Worm (Caenorhabditis elegans) whole organism, late embryonic: ENCODE data around the gene C17B7.8.

Experiments used
- C08G9.2 ChIP-seq: sonication (generic microtip); optimal IDR thresholded peaks from 2 replicates; lab custom pipeline; 2016; ENCODE audit warnings: mild to moderate bottlenecking, missing genetic modification characterization, moderate library complexity, missing compliant biosample characterization
- C38D4.7 ChIP-seq: fragments of 200-800 bp; sonication (Bioruptor generic); optimal IDR thresholded peaks from 2 replicates; lab custom pipeline; 2018; ENCODE audit warnings: mild to moderate bottlenecking, missing genetic modification characterization, moderate library complexity, missing compliant biosample characterization
- F13H6.1 ChIP-seq: sonication (generic microtip); optimal IDR thresholded peaks from 2 replicates; lab custom pipeline; 2016; ENCODE audit warnings: missing genetic modification characterization, missing compliant biosample characterization
- K02D7.2 ChIP-seq: sonication (generic microtip); optimal IDR thresholded peaks from 2 replicates; lab custom pipeline; 2017; ENCODE audit warnings: mild to moderate bottlenecking, missing genetic modification characterization, missing compliant biosample characterization
- K09A11.1 ChIP-seq: sonication (generic microtip); optimal IDR thresholded peaks from 2 replicates; lab custom pipeline; 2017; ENCODE audit warnings: antibody characterized with exemption, mild to moderate bottlenecking, missing genetic modification characterization, missing compliant biosample characterization; ENCODE audit not compliant: insufficient read depth
- ahr-1 ChIP-seq: sonication (generic microtip); optimal IDR thresholded peaks from 2 replicates; lab custom pipeline; 2016; ENCODE audit warnings: missing genetic modification characterization, missing compliant biosample characterization
- ama-1 ChIP-seq: fragments of 150-350 bp; optimal IDR thresholded peaks from 2 replicates; lab custom pipeline; 2014
- ceh-30 ChIP-seq: fragments of 150-350 bp; optimal IDR thresholded peaks from 2 replicates; lab custom pipeline; 2014; ENCODE audit warnings: missing biosample characterization, missing genetic modification characterization
- ceh-31 ChIP-seq: sonication (generic microtip); optimal IDR thresholded peaks from 2 replicates; lab custom pipeline; 2016; ENCODE audit warnings: missing genetic modification characterization, missing compliant biosample characterization
- ceh-34 ChIP-seq: sonication (generic microtip); optimal IDR thresholded peaks from 2 replicates; lab custom pipeline; 2016; ENCODE audit warnings: mild to moderate bottlenecking, missing genetic modification characterization, missing compliant biosample characterization
- ceh-45 ChIP-seq: fragments of 200-800 bp; sonication (Bioruptor generic); IDR thresholded peaks from 2 replicates; pipeline ENCODE4 v1.3.6; 2022; ENCODE audit warnings: missing genetic modification reagents, missing genetic modification characterization, missing compliant biosample characterization
- ceh-48 ChIP-seq: sonication (generic microtip); optimal IDR thresholded peaks from 2 replicates; lab custom pipeline; 2016; ENCODE audit warnings: missing genetic modification characterization, inconsistent platforms, missing compliant biosample characterization
- ceh-9 ChIP-seq: sonication (generic microtip); optimal IDR thresholded peaks from 2 replicates; lab custom pipeline; 2016; ENCODE audit warnings: mild to moderate bottlenecking, missing genetic modification characterization, inconsistent platforms, missing compliant biosample characterization
- dve-1 ChIP-seq: sonication (generic microtip); optimal IDR thresholded peaks from 2 replicates; lab custom pipeline; 2017; ENCODE audit warnings: antibody characterized with exemption, mild to moderate bottlenecking, missing genetic modification characterization, missing compliant biosample characterization
- eyg-1 ChIP-seq: sonication (generic microtip); optimal IDR thresholded peaks from 2 replicates; lab custom pipeline; 2016; ENCODE audit warnings: missing genotype, missing genetic modification characterization, missing compliant biosample characterization
- fax-1 ChIP-seq: sonication (generic microtip); optimal IDR thresholded peaks from 2 replicates; lab custom pipeline; 2016; ENCODE audit warnings: missing genotype, missing genetic modification characterization, missing compliant biosample characterization
- fkh-10 ChIP-seq: fragments of 150-350 bp; optimal IDR thresholded peaks from 2 replicates; lab custom pipeline; 2014; ENCODE audit warnings: missing biosample characterization, missing genetic modification reagents, missing genetic modification characterization
- fkh-6 ChIP-seq: sonication (generic microtip); optimal IDR thresholded peaks from 2 replicates; lab custom pipeline; 2016; ENCODE audit warnings: missing genetic modification characterization, missing compliant biosample characterization
- hlh-30 ChIP-seq: sonication (generic microtip); optimal IDR thresholded peaks from 2 replicates; lab custom pipeline; 2017; ENCODE audit warnings: antibody characterized with exemption, missing genetic modification characterization, missing compliant biosample characterization; ENCODE audit not compliant: insufficient read depth
- hlh-6 ChIP-seq: sonication (generic microtip); optimal IDR thresholded peaks from 2 replicates; lab custom pipeline; 2016; ENCODE audit warnings: missing genotype, missing genetic modification characterization, missing compliant biosample characterization
- hlh-8 ChIP-seq: sonication (generic microtip); optimal IDR thresholded peaks from 2 replicates; lab custom pipeline; 2016; ENCODE audit warnings: missing genotype, missing genetic modification characterization, missing compliant biosample characterization
- lin-11 ChIP-seq: fragments of 200-800 bp; sonication (Bioruptor generic); optimal IDR thresholded peaks from 2 replicates; lab custom pipeline; 2018; ENCODE audit warnings: mild to moderate bottlenecking, missing genetic modification characterization, missing compliant biosample characterization
- mec-3 ChIP-seq: sonication (generic microtip); optimal IDR thresholded peaks from 2 replicates; lab custom pipeline; 2016; ENCODE audit warnings: borderline replicate concordance, missing genetic modification characterization, missing compliant biosample characterization
- nfya-1 ChIP-seq: sonication (generic microtip); optimal IDR thresholded peaks from 2 replicates; lab custom pipeline; 2017; ENCODE audit warnings: missing genetic modification characterization, mild to moderate bottlenecking, missing compliant biosample characterization, antibody characterized with exemption, moderate library complexity
- nhr-11 ChIP-seq: fragments of 150-350 bp; optimal IDR thresholded peaks from 2 replicates; lab custom pipeline; 2014; ENCODE audit warnings: missing biosample characterization, missing genetic modification characterization
- nhr-232 ChIP-seq: sonication (generic microtip); optimal IDR thresholded peaks from 2 replicates; lab custom pipeline; 2016; ENCODE audit warnings: missing genetic modification characterization, missing compliant biosample characterization
- npax-4 ChIP-seq: sonication (generic microtip); optimal IDR thresholded peaks from 2 replicates; lab custom pipeline; 2016; ENCODE audit warnings: missing genetic modification characterization, missing compliant biosample characterization
- pat-9 ChIP-seq: fragments of 200-800 bp; sonication (Bioruptor generic); optimal IDR thresholded peaks from 2 replicates; lab custom pipeline; 2018; ENCODE audit warnings: mild to moderate bottlenecking, missing genetic modification characterization, moderate library complexity, missing compliant biosample characterization
- pax-1 ChIP-seq: fragments of 150-350 bp; optimal IDR thresholded peaks from 2 replicates; lab custom pipeline; 2014; ENCODE audit warnings: missing biosample characterization, missing genetic modification characterization
- ref-2 ChIP-seq: sonication (generic microtip); optimal IDR thresholded peaks from 2 replicates; lab custom pipeline; 2016; ENCODE audit warnings: missing genetic modification characterization, missing compliant biosample characterization
- rnt-1 ChIP-seq: sonication (generic microtip); optimal IDR thresholded peaks from 2 replicates; lab custom pipeline; 2016; ENCODE audit warnings: missing genetic modification characterization, missing compliant biosample characterization
- sdc-2 ChIP-seq: sonication (generic microtip); optimal IDR thresholded peaks from 2 replicates; lab custom pipeline; 2016; ENCODE audit warnings: missing genotype, missing genetic modification characterization, missing compliant biosample characterization
- sox-4 ChIP-seq: sonication (generic microtip); optimal IDR thresholded peaks from 2 replicates; lab custom pipeline; 2017; ENCODE audit warnings: mild to moderate bottlenecking, missing genetic modification characterization, inconsistent platforms, missing compliant biosample characterization
- tbx-2 ChIP-seq: sonication (generic microtip); optimal IDR thresholded peaks from 2 replicates; lab custom pipeline; 2016; ENCODE audit warnings: missing genetic modification characterization, missing compliant biosample characterization
- tbx-7 ChIP-seq: sonication (generic microtip); optimal IDR thresholded peaks from 2 replicates; lab custom pipeline; 2016; ENCODE audit warnings: missing genotype, missing genetic modification characterization, missing compliant biosample characterization
- unc-3 ChIP-seq, 2 experiments: fragments of 200-800 bp in 1 of 2; sonication (Bioruptor generic) in 1 of 2; sonication (generic microtip) in 1 of 2; conservative IDR thresholded peaks in 1 of 2; optimal IDR thresholded peaks in 1 of 2; 2 replicates each; pipeline versions ENCODE4 v1.3.6 to Lab custom; 2016 to 2022; ENCODE audit warnings: missing compliant biosample characterization in 2 of 2, missing genetic modification characterization in 2 of 2, missing genetic modification reagents in 1 of 2
- unc-42 ChIP-seq: sonication (generic microtip); optimal IDR thresholded peaks from 2 replicates; lab custom pipeline; 2016; ENCODE audit warnings: missing genotype, missing genetic modification characterization, missing compliant biosample characterization
- unc-86 ChIP-seq: sonication (generic microtip); optimal IDR thresholded peaks from 2 replicates; lab custom pipeline; 2016; ENCODE audit warnings: missing genetic modification characterization, missing compliant biosample characterization
- ztf-16 ChIP-seq: sonication (generic microtip); optimal IDR thresholded peaks from 2 replicates; lab custom pipeline; 2017; ENCODE audit warnings: missing genetic modification characterization, missing compliant biosample characterization

The C17B7.8 gene

ce11 chrV:3344001-3344400 lies 19.9 kb upstream of the C17B7.8 start:
- TF ChIP-seq ama-1 (lab: Kevin White, UChicago) (no peak), fkh-10 (GFP tag; lab: Kevin White, UChicago) (no peak), ztf-16 (tag; lab: Kevin White, UChicago) (no peak), ref-2 (no peak), nhr-11 (tag; lab: Kevin White, UChicago) (no peak), sox-4 (tag; lab: Kevin White, UChicago) (no peak), hlh-30 (tag; lab: Kevin White, UChicago) (no peak), unc-3 (GFP tag; conservative IDR thresholded peaks at IDR 0.05; lab: Robert Waterston, UW) (no peak), unc-3 (tag; optimal IDR thresholded peaks at IDR 0.05; lab: Kevin White, UChicago) (no peak), tbx-7 (no peak), hlh-8 (tag; lab: Kevin White, UChicago) (no peak), C38D4.7 (GFP tag; lab: Kevin White, UChicago) (no peak), nhr-232 (tag; lab: Kevin White, UChicago) (no peak), pat-9 (no peak), sdc-2 (tag; lab: Kevin White, UChicago) (no peak), ahr-1 (tag; lab: Kevin White, UChicago) (no peak)

- no peak for TF ChIP-seq K09A11.1 (tag; lab: Kevin White, UChicago)
- no peak for TF ChIP-seq F13H6.1 (tag; lab: Kevin White, UChicago)
- no peak for TF ChIP-seq C08G9.2 (tag; lab: Kevin White, UChicago)
- TF ChIP-seq sdc-2 (tag; lab: Kevin White, UChicago): no peak
- no peak for TF ChIP-seq rnt-1 (tag; lab: Kevin White, UChicago)
- TF ChIP-seq fkh-10 (GFP tag; lab: Kevin White, UChicago): no peak
- no peak for TF ChIP-seq lin-11
- no peak for TF ChIP-seq C38D4.7 (GFP tag; lab: Kevin White, UChicago)
- TF ChIP-seq nfya-1 (tag; lab: Kevin White, UChicago): no peak
These were observed 18.4 kb upstream of the C17B7.8 start, which contains the start of gene C17B7.3 for ce11 chrV:3342504-3342903. C17B7.3 (plus strand) TSS chrV:3342804.

ce11 chrV:3341906-3342305 lies 17.8 kb upstream of the C17B7.8 start, which contains the start of gene C17B7.10:
C17B7.10 (minus strand) TSS chrV:3342006.
- no peak for TF ChIP-seq fax-1 (tag; lab: Kevin White, UChicago)
- TF ChIP-seq unc-86 (tag; lab: Kevin White, UChicago): no peak
- TF ChIP-seq tbx-2 (tag; lab: Kevin White, UChicago): no peak
- TF ChIP-seq npax-4 (tag; lab: Kevin White, UChicago): no peak
- no peak for TF ChIP-seq ceh-45 (GFP tag; lab: Robert Waterston, UW)
- no peak for TF ChIP-seq unc-42 (tag; lab: Kevin White, UChicago)
- no peak for TF ChIP-seq dve-1 (tag; lab: Kevin White, UChicago)
- no peak for TF ChIP-seq ztf-16 (tag; lab: Kevin White, UChicago)
- TF ChIP-seq ceh-31 (tag; lab: Kevin White, UChicago): no peak
- TF ChIP-seq eyg-1: no peak
- no peak for TF ChIP-seq pat-9
- TF ChIP-seq mec-3 (tag; lab: Kevin White, UChicago): no peak
- no peak for TF ChIP-seq hlh-6 (tag; lab: Kevin White, UChicago)
- no peak for TF ChIP-seq ceh-48 (tag; lab: Kevin White, UChicago)
- no peak for TF ChIP-seq pax-1 (tag; lab: Kevin White, UChicago)
- no peak for TF ChIP-seq fkh-6

ce11 chrV:3339009-3339408 lies 14.9 kb upstream of the C17B7.8 start, which contains the start of gene C17B7.4:
C17B7.4 (plus strand) TSS chrV:3339309.
- no peak for TF ChIP-seq unc-42 (tag; lab: Kevin White, UChicago)
- no peak for TF ChIP-seq F13H6.1 (tag; lab: Kevin White, UChicago)
- no peak for TF ChIP-seq pat-9
- no peak for TF ChIP-seq ama-1 (lab: Kevin White, UChicago)
- TF ChIP-seq ceh-45 (GFP tag; lab: Robert Waterston, UW): no peak
- TF ChIP-seq K02D7.2 (tag; lab: Kevin White, UChicago): no peak
- no peak for TF ChIP-seq ceh-9 (tag; lab: Kevin White, UChicago)
- no peak for TF ChIP-seq ceh-30 (tag; lab: Kevin White, UChicago)
- no peak for TF ChIP-seq ceh-34
- no peak for TF ChIP-seq fkh-6
- no peak for TF ChIP-seq C08G9.2 (tag; lab: Kevin White, UChicago)
